Worm (Caenorhabditis elegans) whole organism, L4/young adult: ENCODE results near the gene F54B11.4.

Source experiments
- W03F9.2 ChIP-seq: fragments of 150-350 bp; optimal IDR thresholded peaks from 2 replicates; lab custom pipeline; 2014; ENCODE audit warnings: missing biosample characterization, missing genetic modification characterization
- dao-5 ChIP-seq: sonication (generic microtip); optimal IDR thresholded peaks from 2 replicates; lab custom pipeline; 2016; ENCODE audit warnings: missing genotype, missing genetic modification characterization, moderate library complexity, missing compliant biosample characterization

DNA sequence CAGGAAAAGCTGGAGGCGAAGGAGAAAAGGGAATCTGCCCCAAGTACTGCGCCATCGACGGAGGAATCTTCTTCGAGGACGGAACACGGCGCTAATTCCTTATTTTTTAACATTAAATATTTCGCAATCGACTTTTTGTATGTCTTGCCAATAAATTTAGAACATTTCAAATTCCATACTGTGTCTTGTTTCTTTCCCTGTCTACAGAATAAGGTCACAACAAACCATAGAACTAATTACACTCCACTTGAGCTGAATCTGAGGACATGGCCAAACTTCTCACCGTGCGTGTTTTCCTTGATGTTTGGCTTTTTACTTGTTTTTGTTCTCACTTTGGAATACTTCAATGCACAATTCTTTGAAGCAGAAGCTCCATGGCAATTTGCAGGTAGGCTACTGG lies at the start of gene F54B11.4:
- no peak for TF ChIP-seq W03F9.2
- no peak for TF ChIP-seq dao-5 (tag; lab: Kevin White, UChicago)
